Worm (Caenorhabditis elegans): ENCODE results near the gene F48G7.13.

The F48G7.13 gene

ce11 chrV:619054-619453 lies 3.7 kb downstream of the F48G7.13 start, which contains the start of gene F48G7.4 (continued):
- TF ChIP-seq lin-39 (tag; optimal IDR thresholded peaks at IDR 0.05) (no peak), ceh-90 (tag; optimal IDR thresholded peaks at IDR 0.05) (no peak), dpl-1 (GFP tag; optimal IDR thresholded peaks at IDR 0.05) (peak; percentile 22 to 44 (median 32)), unc-62 (GFP tag; optimal IDR thresholded peaks at IDR 0.05) (no peak), efl-3 (GFP tag; optimal IDR thresholded peaks at IDR 0.05) (no peak), fkh-8 (tag; optimal IDR thresholded peaks at IDR 0.05) (peak; percentile 91), C16A3.4 (tag; optimal IDR thresholded peaks at IDR 0.05) (no peak), lin-13 (GFP tag; optimal IDR thresholded peaks at IDR 0.05) (peak; percentile 15), lin-15B (tag; optimal IDR thresholded peaks at IDR 0.05) (no peak), egl-13 (tag; optimal IDR thresholded peaks at IDR 0.05) (peak; percentile 55), elt-2 (tag; optimal IDR thresholded peaks at IDR 0.05) (no peak), hlh-17 (GFP tag; optimal IDR thresholded peaks at IDR 0.05; ENCODE audit: borderline replicate concordance) (no peak), nhr-28 (tag; optimal IDR thresholded peaks at IDR 0.05) (no peak), Y116A8C.19 (tag; optimal IDR thresholded peaks at IDR 0.05; ENCODE audit: borderline replicate concordance) (no peak), ets-5 (GFP tag; IDR thresholded peaks at IDR 0.05) (no peak), egl-27 (tag; optimal IDR thresholded peaks at IDR 0.05) (peak in 1 of 2 experiments; percentile 45), tbx-2 (tag; optimal IDR thresholded peaks at IDR 0.05) (peak; percentile 86), ceh-63 (GFP tag; optimal IDR thresholded peaks at IDR 0.05) (no peak), unc-130 (tag; optimal IDR thresholded peaks at IDR 0.05) (no peak), lin-35 (GFP tag; optimal IDR thresholded peaks at IDR 0.05) (peak; percentile 52 to 64), sox-4 (tag; optimal IDR thresholded peaks at IDR 0.05) (peak; percentile 13), mdl-1 (tag; optimal IDR thresholded peaks at IDR 0.05) (peak in 1 of 2 experiments; percentile 11), hlh-4 (tag; optimal IDR thresholded peaks at IDR 0.05) (no peak), nhr-84 (tag; optimal IDR thresholded peaks at IDR 0.05) (no peak), ceh-88 (GFP tag; IDR thresholded peaks at IDR 0.05) (no peak), mef-2 (tag; optimal IDR thresholded peaks at IDR 0.05) (peak; percentile 24), jun-1 (tag; optimal IDR thresholded peaks at IDR 0.05) (peak; percentile 64), blmp-1 (tag; optimal IDR thresholded peaks at IDR 0.05) (no peak), unc-86 (tag; optimal IDR thresholded peaks at IDR 0.05) (peak; percentile 90), F16B12.6 (tag; optimal IDR thresholded peaks at IDR 0.05) (peak; percentile 5), ceh-8 (GFP tag; optimal IDR thresholded peaks at IDR 0.05) (no peak), irx-1 (tag; optimal IDR thresholded peaks at IDR 0.05) (peak; percentile 47), lir-3 (tag; optimal IDR thresholded peaks at IDR 0.05; ENCODE audit: poor library complexity) (peak; percentile 62), nhr-237 (tag; optimal IDR thresholded peaks at IDR 0.05) (peak; percentile 68), fos-1 (tag; optimal IDR thresholded peaks at IDR 0.05) (peak; percentile 60), vab-15 (tag; optimal IDR thresholded peaks at IDR 0.05) (no peak), ceh-82 (tag; optimal IDR thresholded peaks at IDR 0.05) (peak; percentile 69 to 90 (median 76)), sup-37 (GFP tag; optimal IDR thresholded peaks at IDR 0.05) (no peak), isw-1 (GFP tag; IDR thresholded peaks at IDR 0.05) (peak; percentile 33), ztf-11 (tag; optimal IDR thresholded peaks at IDR 0.05) (no peak), nhr-19 (GFP tag; conservative IDR thresholded peaks at IDR 0.05) (peak; percentile 60), unc-98 (GFP tag; IDR thresholded peaks at IDR 0.05) (no peak), aly-2 (tag; optimal IDR thresholded peaks at IDR 0.05) (peak; percentile 54), nhr-11 (tag; optimal IDR thresholded peaks at IDR 0.05) (peak; percentile 73), tlp-1 (tag; optimal IDR thresholded peaks at IDR 0.05) (no peak), unc-30 (tag; optimal IDR thresholded peaks at IDR 0.05) (no peak), nhr-76 (tag; optimal IDR thresholded peaks at IDR 0.05) (no peak), rnt-1 (tag; optimal IDR thresholded peaks at IDR 0.05) (peak; percentile 67), ztf-4 (tag; optimal IDR thresholded peaks at IDR 0.05) (peak; percentile 73), ces-1 (GFP tag; optimal IDR thresholded peaks at IDR 0.05) (no peak), fkh-4 (tag; optimal IDR thresholded peaks at IDR 0.05; ENCODE audit: borderline replicate concordance) (no peak), grh-1 (GFP tag; IDR thresholded peaks at IDR 0.05) (peak; percentile 48; the same call in 1 of the 2 replicates)
